Worm (Caenorhabditis elegans) whole organism, L4 larva: ENCODE results near the gene C02B8.3.

Source experiments
- F37D6.2 ChIP-seq: sonication (generic microtip); optimal IDR thresholded peaks from 2 replicates; lab custom pipeline; 2016; ENCODE audit warnings: mild to moderate bottlenecking, missing genetic modification characterization, missing compliant biosample characterization
- T20F7.1 ChIP-seq: fragments of 200-800 bp; sonication (Bioruptor generic); optimal IDR thresholded peaks from 2 replicates; lab custom pipeline; 2018; ENCODE audit warnings: mild to moderate bottlenecking, missing genetic modification characterization, missing compliant biosample characterization
- Y48G9A.11 ChIP-seq: fragments of 200-800 bp; sonication (Bioruptor generic); IDR thresholded peaks from 2 replicates; pipeline ENCODE4 v1.3.6; 2022; ENCODE audit warnings: missing genetic modification reagents, missing genetic modification characterization, missing compliant biosample characterization
- Y75B8A.6 ChIP-seq: fragments of 200-800 bp; sonication (Bioruptor generic); IDR thresholded peaks from 2 replicates; pipeline ENCODE4 v1.3.6; 2022; ENCODE audit warnings: missing genetic modification reagents, missing genetic modification characterization, missing compliant biosample characterization
- ZK546.5 ChIP-seq, 2 experiments: sonication (generic microtip); optimal IDR thresholded peaks; 2 replicates each; lab custom pipeline; 2017; ENCODE audit warnings: missing biosample characterization in 2 of 2, missing genetic modification characterization in 2 of 2
- attf-4 ChIP-seq: sonication (generic microtip); optimal IDR thresholded peaks from 3 replicates; lab custom pipeline; 2017; ENCODE audit warnings: missing biosample characterization, missing genetic modification characterization
- ceh-32 ChIP-seq: sonication (generic microtip); optimal IDR thresholded peaks from 2 replicates; lab custom pipeline; 2016; ENCODE audit warnings: mild to moderate bottlenecking, missing genetic modification characterization, missing compliant biosample characterization; ENCODE audit not compliant: poor library complexity
- ceh-44 ChIP-seq: fragments of 200-800 bp; sonication (Bioruptor generic); IDR thresholded peaks from 2 replicates; pipeline ENCODE4 v1.3.6; 2022; ENCODE audit warnings: missing genetic modification reagents, missing genetic modification characterization, missing compliant biosample characterization
- daf-12 ChIP-seq: fragments of 150-350 bp; optimal IDR thresholded peaks from 2 replicates; lab custom pipeline; 2014; ENCODE audit warnings: missing biosample characterization, missing genetic modification reagents, missing genetic modification characterization
- daf-16 ChIP-seq, 3 experiments: sonication (generic microtip); optimal IDR thresholded peaks; 2 replicates each; lab custom pipeline; 2016 to 2017; ENCODE audit warnings: missing genetic modification characterization in 3 of 3, missing genetic modification reagents in 3 of 3, mild to moderate bottlenecking in 2 of 3, missing compliant biosample characterization in 2 of 3, missing biosample characterization in 1 of 3, moderate library complexity in 1 of 3
- dmd-6 ChIP-seq: fragments of 200-800 bp; sonication (Bioruptor generic); IDR thresholded peaks from 2 replicates; pipeline ENCODE4 v1.3.6; 2022; ENCODE audit warnings: missing genetic modification reagents, missing genetic modification characterization, missing compliant biosample characterization
- dmd-8 ChIP-seq: fragments of 200-800 bp; sonication (Bioruptor generic); IDR thresholded peaks from 2 replicates; pipeline ENCODE4 v1.3.6; 2022; ENCODE audit warnings: missing genetic modification characterization, missing compliant biosample characterization
- dve-1 ChIP-seq: sonication (generic microtip); optimal IDR thresholded peaks from 2 replicates; lab custom pipeline; 2017; ENCODE audit warnings: antibody characterized with exemption, mild to moderate bottlenecking, missing genetic modification characterization, missing compliant biosample characterization; ENCODE audit not compliant: insufficient read depth
- egl-27 ChIP-seq: sonication (generic microtip); optimal IDR thresholded peaks from 3 replicates; lab custom pipeline; 2017; ENCODE audit warnings: missing biosample characterization, missing genetic modification reagents, missing genetic modification characterization
- fkh-10 ChIP-seq: fragments of 150-350 bp; optimal IDR thresholded peaks from 2 replicates; lab custom pipeline; 2014; ENCODE audit warnings: missing biosample characterization, missing genetic modification reagents, missing genetic modification characterization
- fos-1 ChIP-seq: fragments of 150-350 bp; optimal IDR thresholded peaks from 2 replicates; lab custom pipeline; 2014; ENCODE audit warnings: missing biosample characterization, missing genetic modification characterization
- gei-8 ChIP-seq: fragments of 200-800 bp; sonication (Bioruptor generic); optimal IDR thresholded peaks from 2 replicates; lab custom pipeline; 2018; ENCODE audit warnings: mild to moderate bottlenecking, missing genetic modification characterization, missing compliant biosample characterization
- hif-1 ChIP-seq, 2 experiments: sonication (generic microtip); optimal IDR thresholded peaks; 2 replicates each; lab custom pipeline; 2016 to 2017; ENCODE audit warnings: missing compliant biosample characterization in 2 of 2, missing genetic modification characterization in 2 of 2, missing genetic modification reagents in 2 of 2, missing genotype in 2 of 2, mild to moderate bottlenecking in 1 of 2
- hlh-11 ChIP-seq: fragments of 200-800 bp; sonication (Bioruptor generic); optimal IDR thresholded peaks from 2 replicates; lab custom pipeline; 2018; ENCODE audit warnings: mild to moderate bottlenecking, missing genetic modification characterization, missing compliant biosample characterization
- hlh-30 ChIP-seq: sonication (generic microtip); optimal IDR thresholded peaks from 2 replicates; lab custom pipeline; 2017; ENCODE audit warnings: antibody characterized with exemption, mild to moderate bottlenecking, missing genetic modification characterization, missing compliant biosample characterization; ENCODE audit not compliant: insufficient read depth
- lim-7 ChIP-seq: fragments of 200-800 bp; sonication (Bioruptor generic); IDR thresholded peaks from 2 replicates; pipeline ENCODE4 v1.3.6; 2022; ENCODE audit warnings: missing genetic modification characterization, missing compliant biosample characterization
- lir-3 ChIP-seq: sonication (generic microtip); optimal IDR thresholded peaks from 2 replicates; lab custom pipeline; 2016; ENCODE audit warnings: mild to moderate bottlenecking, missing genetic modification characterization, missing compliant biosample characterization
- lsy-2 ChIP-seq, 2 experiments: fragments of 150-350 bp in 1 of 2; sonication (generic microtip) in 1 of 2; optimal IDR thresholded peaks; 2 replicates each; lab custom pipeline; 2014 to 2017; ENCODE audit warnings: missing biosample characterization in 2 of 2, missing genetic modification characterization in 2 of 2
- madf-5 ChIP-seq, 2 experiments: fragments of 200-800 bp; sonication (Bioruptor generic); IDR thresholded peaks; 2 replicates each; pipeline ENCODE4 v1.3.6; 2022; ENCODE audit warnings: missing compliant biosample characterization in 2 of 2, missing genetic modification characterization in 2 of 2
- mdl-1 ChIP-seq, 2 experiments: fragments of 150-350 bp in 1 of 2; sonication (generic microtip) in 1 of 2; optimal IDR thresholded peaks; 2 replicates each; lab custom pipeline; 2014 to 2017; ENCODE audit warnings: missing biosample characterization in 2 of 2, missing genetic modification characterization in 2 of 2
- mdt-29 ChIP-seq: fragments of 200-800 bp; sonication (Bioruptor generic); IDR thresholded peaks from 2 replicates; pipeline ENCODE4 v1.3.6; 2022; ENCODE audit warnings: missing genetic modification reagents, missing genetic modification characterization, missing compliant biosample characterization
- mep-1 ChIP-seq: fragments of 150-350 bp; sonication (generic microtip); optimal IDR thresholded peaks from 3 replicates; lab custom pipeline; 2014; ENCODE audit warnings: missing biosample characterization, missing genetic modification characterization
- mes-2 ChIP-seq: sonication (generic microtip); optimal IDR thresholded peaks from 2 replicates; lab custom pipeline; 2016; ENCODE audit warnings: missing genotype, mild to moderate bottlenecking, missing genetic modification characterization, missing compliant biosample characterization; ENCODE audit not compliant: poor library complexity, severe bottlenecking
- mxl-2 ChIP-seq: fragments of 200-800 bp; sonication (Bioruptor generic); conservative IDR thresholded peaks from 2 replicates; pipeline ENCODE4 v1.3.6; 2022; ENCODE audit warnings: missing genetic modification reagents, missing genetic modification characterization, missing compliant biosample characterization
- mxl-3 ChIP-seq: fragments of 200-800 bp; sonication (Bioruptor generic); optimal IDR thresholded peaks from 2 replicates; lab custom pipeline; 2018; ENCODE audit warnings: mild to moderate bottlenecking, missing genetic modification characterization, missing compliant biosample characterization
- nhr-11 ChIP-seq: fragments of 150-350 bp; optimal IDR thresholded peaks from 2 replicates; lab custom pipeline; 2014; ENCODE audit warnings: missing biosample characterization, missing genetic modification characterization
- nhr-28 ChIP-seq: fragments of 150-350 bp; optimal IDR thresholded peaks from 2 replicates; lab custom pipeline; 2014; ENCODE audit warnings: missing biosample characterization, missing genetic modification characterization
- nhr-48 ChIP-seq: sonication (generic microtip); optimal IDR thresholded peaks from 2 replicates; lab custom pipeline; 2016; ENCODE audit warnings: mild to moderate bottlenecking, missing genetic modification characterization, missing compliant biosample characterization
- nhr-77 ChIP-seq: fragments of 150-350 bp; optimal IDR thresholded peaks from 2 replicates; lab custom pipeline; 2014; ENCODE audit warnings: missing biosample characterization, missing genetic modification characterization
- php-3 ChIP-seq: fragments of 200-800 bp; sonication (Bioruptor generic); IDR thresholded peaks from 2 replicates; pipeline ENCODE4 v1.3.6; 2022; ENCODE audit warnings: missing genetic modification reagents, missing genetic modification characterization, missing compliant biosample characterization
- pqm-1 ChIP-seq: sonication (generic microtip); optimal IDR thresholded peaks from 2 replicates; lab custom pipeline; 2017; ENCODE audit warnings: missing biosample characterization, missing genetic modification characterization
- saeg-2 ChIP-seq: fragments of 200-800 bp; sonication (Bioruptor generic); IDR thresholded peaks from 2 replicates; pipeline ENCODE4 v1.3.6; 2022; ENCODE audit warnings: missing genetic modification reagents, missing genetic modification characterization, missing compliant biosample characterization
- spr-3 ChIP-seq: fragments of 200-800 bp; sonication (Bioruptor generic); optimal IDR thresholded peaks from 2 replicates; lab custom pipeline; 2018; ENCODE audit warnings: mild to moderate bottlenecking, missing genetic modification characterization, missing compliant biosample characterization
- tra-1 ChIP-seq: fragments of 200-800 bp; sonication (Bioruptor generic); IDR thresholded peaks from 2 replicates; pipeline ENCODE4 v1.3.6; 2022; ENCODE audit warnings: missing genetic modification reagents, missing genetic modification characterization, missing compliant biosample characterization
- unc-39 ChIP-seq: sonication (generic microtip); optimal IDR thresholded peaks from 2 replicates; lab custom pipeline; 2017; ENCODE audit warnings: missing biosample characterization, missing genetic modification characterization
- unc-62 ChIP-seq, 3 experiments: fragments of 150-350 bp in 1 of 3; sonication (generic microtip); optimal IDR thresholded peaks in 2 of 3; peaks in 1 of 3; 1 replicate in 1 of 3; 2 replicates in 2 of 3; lab custom pipeline; 2014 to 2017; ENCODE audit warnings: missing biosample characterization in 3 of 3, missing genetic modification characterization in 3 of 3, missing genetic modification reagents in 3 of 3, missing genotype in 1 of 3
- zip-11 ChIP-seq: fragments of 200-800 bp; sonication (Bioruptor generic); IDR thresholded peaks from 2 replicates; pipeline ENCODE4 v1.3.6; 2022; ENCODE audit warnings: missing genetic modification characterization, missing compliant biosample characterization

C02B8.3 gene

ce11 chrX:8139146-8139545 lies at the start of gene C02B8.3:
C02B8.3 (plus strand) TSS chrX:8139446.
- TF ChIP-seq fos-1 (no peak), spr-3 (GFP tag; lab: Kevin White, UChicago) (no peak), mxl-3 (GFP tag; lab: Kevin White, UChicago) (no peak)
- TF ChIP-seq, all 104 proteins: peak for 0

- TF ChIP-seq spr-3 (GFP tag; lab: Kevin White, UChicago) (no peak), dmd-6 (GFP tag; lab: Robert Waterston, UW) (peak; percentile 9; the same call in 1 of the 2 replicates), daf-16 (GFP tag; optimal IDR thresholded peaks at IDR 0.05; lab: Kevin White, UChicago) (no peak), daf-16 (tag; optimal IDR thresholded peaks at IDR 0.05; lab: Kevin White, UChicago) (peak; percentile 13), unc-62 (GFP tag; optimal IDR thresholded peaks at IDR 0.05 in 1 of 2; lab: Kevin White, UChicago) (peak in 1 of 2 experiments; percentile 64), unc-62 (tag; optimal IDR thresholded peaks at IDR 0.05; lab: Kevin White, UChicago) (no peak), gei-8 (peak; percentile 32), hlh-11 (tag; lab: Kevin White, UChicago) (peak; percentile 38), zip-11 (GFP tag; lab: Robert Waterston, UW) (no peak), dmd-8 (GFP tag; lab: Robert Waterston, UW) (no peak), mes-2 (no peak), nhr-28 (peak; percentile 81), attf-4 (tag; lab: Kevin White, UChicago) (no peak), mdl-1 (tag; optimal IDR thresholded peaks at IDR 0.05; lab: Kevin White, UChicago) (peak in 1 of 2 experiments; percentile 47), mdt-29 (peak; percentile 56; the same call in 1 of the 2 replicates), mep-1 (peak; percentile 4), hif-1 (tag; optimal IDR thresholded peaks at IDR 0.05; lab: Kevin White, UChicago) (peak in 1 of 2 experiments; percentile 2), nhr-48 (tag; lab: Kevin White, UChicago) (peak; percentile 43), hlh-30 (tag; lab: Kevin White, UChicago) (peak; percentile 78), ZK546.5 (tag; optimal IDR thresholded peaks at IDR 0.05; lab: Kevin White, UChicago) (no peak), madf-5 (GFP tag; IDR thresholded peaks at IDR 0.05; lab: Robert Waterston, UW) (no peak), mxl-3 (GFP tag; lab: Kevin White, UChicago) (peak; percentile 45), Y75B8A.6 (GFP tag; lab: Robert Waterston, UW) (no peak), nhr-11 (tag; lab: Kevin White, UChicago) (peak; percentile 59)
Observed at ce11 chrX:8089916-8090315, 49.3 kb upstream of the C02B8.3 start.

- TF ChIP-seq fkh-10: no peak
- TF ChIP-seq T20F7.1: no peak
- TF ChIP-seq dmd-6 (GFP tag; lab: Robert Waterston, UW): peak; percentile 50; the same call in 1 of the 2 replicates
- TF ChIP-seq lim-7 (GFP tag; lab: Robert Waterston, UW): no peak
- TF ChIP-seq egl-27 (tag; lab: Kevin White, UChicago): no peak
- peak; percentile 53 for TF ChIP-seq pqm-1 (tag; lab: Kevin White, UChicago)
- TF ChIP-seq F37D6.2 (tag; lab: Kevin White, UChicago): no peak
- TF ChIP-seq lir-3 (tag; lab: Kevin White, UChicago): no peak
- no peak for TF ChIP-seq ceh-32 (tag; lab: Kevin White, UChicago)
- no peak for TF ChIP-seq Y48G9A.11
- TF ChIP-seq nhr-11 (tag; lab: Kevin White, UChicago): no peak
- no peak for TF ChIP-seq daf-16 (GFP tag; optimal IDR thresholded peaks at IDR 0.05; lab: Kevin White, UChicago)
- TF ChIP-seq daf-16 (tag; optimal IDR thresholded peaks at IDR 0.05; lab: Kevin White, UChicago): peak; percentile 51
- no peak for TF ChIP-seq php-3
- no peak for TF ChIP-seq mxl-2
- TF ChIP-seq saeg-2 (GFP tag; lab: Robert Waterston, UW): no peak
- TF ChIP-seq nhr-48 (tag; lab: Kevin White, UChicago): no peak
- TF ChIP-seq dve-1: peak; percentile 23
- no peak for TF ChIP-seq daf-12 (tag; lab: Kevin White, UChicago)
- TF ChIP-seq nhr-77 (tag; lab: Kevin White, UChicago): peak; percentile 13
- TF ChIP-seq unc-39 (tag; lab: Kevin White, UChicago): no peak
- TF ChIP-seq tra-1 (GFP tag; lab: Robert Waterston, UW): no peak
- TF ChIP-seq nhr-28: peak; percentile 8
- TF ChIP-seq ceh-44 (GFP tag; lab: Robert Waterston, UW): no peak
- TF ChIP-seq hlh-11 (tag; lab: Kevin White, UChicago): peak; percentile 22
- no peak for TF ChIP-seq lsy-2 (tag; optimal IDR thresholded peaks at IDR 0.05; lab: Kevin White, UChicago)
Observed at ce11 chrX:8098813-8099360, 40.4 kb upstream of the C02B8.3 start, which contains the start of gene catp-5. catp-5 (minus strand) TSS chrX:8098863.
